Worm (Caenorhabditis elegans): ENCODE data around the gene H12I13.6.
A peak's percentile ranks its signal among the peaks of the same experiment; 100 is the strongest.

H12I13.6 gene

ce11 chrII:6045048-6045447 lies 32.7 kb upstream of the H12I13.6 start, which contains the start of gene R12C12.5:
R12C12.5 (minus strand) TSS chrII:6045148.
- TF ChIP-seq ces-1 (GFP tag; optimal IDR thresholded peaks at IDR 0.05) (no peak), efl-3 (GFP tag; optimal IDR thresholded peaks at IDR 0.05) (no peak), zag-1 (tag; optimal IDR thresholded peaks at IDR 0.05) (no peak), snpc-4 (tag; optimal IDR thresholded peaks at IDR 0.05) (no peak), nhr-77 (tag; optimal IDR thresholded peaks at IDR 0.05) (no peak), nhr-19 (GFP tag; conservative IDR thresholded peaks at IDR 0.05) (no peak), dsc-1 (tag; optimal IDR thresholded peaks at IDR 0.05) (no peak), rnt-1 (tag; optimal IDR thresholded peaks at IDR 0.05) (no peak), sox-4 (tag; optimal IDR thresholded peaks at IDR 0.05) (no peak), lir-3 (tag; optimal IDR thresholded peaks at IDR 0.05; ENCODE audit: poor library complexity) (no peak)

ce11 chrII:6046023-6046631 lies 31.6 kb upstream of the H12I13.6 start:
- TF ChIP-seq hlh-4 (tag; optimal IDR thresholded peaks at IDR 0.05), result no peak
- no peak for TF ChIP-seq unc-30 (tag; optimal IDR thresholded peaks at IDR 0.05)
- peak; percentile 40 for TF ChIP-seq nhr-71 (tag; optimal IDR thresholded peaks at IDR 0.05)
- TF ChIP-seq nhr-77 (tag; optimal IDR thresholded peaks at IDR 0.05), result peak; percentile 13
- TF ChIP-seq nhr-237 (tag; optimal IDR thresholded peaks at IDR 0.05), result no peak
- TF ChIP-seq elt-3 (tag; optimal IDR thresholded peaks at IDR 0.05), result peak in 1 of 6 experiments; percentile 48
- TF ChIP-seq rnt-1 (tag; optimal IDR thresholded peaks at IDR 0.05), result peak; percentile 27
- TF ChIP-seq tbx-2 (tag; optimal IDR thresholded peaks at IDR 0.05), result peak; percentile 11
- TF ChIP-seq lin-14 (GFP tag; optimal IDR thresholded peaks at IDR 0.05), result peak; percentile 67
- TF ChIP-seq aha-1 (tag; optimal IDR thresholded peaks at IDR 0.05), result no peak
- peak; percentile 22 for TF ChIP-seq nhr-20 (tag; optimal IDR thresholded peaks at IDR 0.05)
- no peak for TF ChIP-seq nhr-12 (tag; optimal IDR thresholded peaks at IDR 0.05)
- peak in 1 of 3 experiments; percentile 28 for TF ChIP-seq dpl-1 (GFP tag; optimal IDR thresholded peaks at IDR 0.05)
- peak in 1 of 2 experiments; percentile 45 for TF ChIP-seq lsy-2 (tag; optimal IDR thresholded peaks at IDR 0.05)
- no peak for TF ChIP-seq ceh-8 (GFP tag; optimal IDR thresholded peaks at IDR 0.05)
- TF ChIP-seq snu-23 (GFP tag; optimal IDR thresholded peaks at IDR 0.05), result peak; percentile 43
- peak; percentile 52 for TF ChIP-seq mep-1 (tag; optimal IDR thresholded peaks at IDR 0.05)
- TF ChIP-seq fkh-8 (tag; optimal IDR thresholded peaks at IDR 0.05), result no peak
- no peak for TF ChIP-seq nhr-28 (tag; optimal IDR thresholded peaks at IDR 0.05)
- TF ChIP-seq efl-1 (optimal IDR thresholded peaks at IDR 0.05), result peak; percentile 30 to 33
- peak; percentile 17 to 94 for TF ChIP-seq efl-1 (GFP tag; optimal IDR thresholded peaks at IDR 0.05 in 1 of 2)
- TF ChIP-seq nhr-47 (tag; optimal IDR thresholded peaks at IDR 0.05), result peak; percentile 33
- peak; percentile 93 for TF ChIP-seq blmp-1 (tag; optimal IDR thresholded peaks at IDR 0.05)
- TF ChIP-seq hlh-17 (GFP tag; optimal IDR thresholded peaks at IDR 0.05; ENCODE audit: borderline replicate concordance), result no peak
- TF ChIP-seq nhr-85 (tag), result peak; percentile 65

- TF ChIP-seq egl-13 (tag; optimal IDR thresholded peaks at IDR 0.05), result peak; percentile 79
- peak; percentile 91 for TF ChIP-seq swsn-7 (tag; optimal IDR thresholded peaks at IDR 0.05)
- peak; percentile 75 to 86 (median 84) for TF ChIP-seq dpl-1 (GFP tag; optimal IDR thresholded peaks at IDR 0.05)
- peak; percentile 86 for TF ChIP-seq grh-1 (GFP tag; IDR thresholded peaks at IDR 0.05)
- peak in 2 of 6 experiments; percentile 33 to 78 for TF ChIP-seq elt-3 (tag; optimal IDR thresholded peaks at IDR 0.05)
- TF ChIP-seq zip-4 (GFP tag; optimal IDR thresholded peaks at IDR 0.05), result peak; percentile 67
- TF ChIP-seq Y116A8C.19 (tag; optimal IDR thresholded peaks at IDR 0.05; ENCODE audit: borderline replicate concordance), result no peak
- TF ChIP-seq fkh-8 (tag; optimal IDR thresholded peaks at IDR 0.05), result peak; percentile 69
- no peak for TF ChIP-seq hlh-4 (tag; optimal IDR thresholded peaks at IDR 0.05)
- TF ChIP-seq C16A3.4 (tag; optimal IDR thresholded peaks at IDR 0.05), result peak; percentile 85
- TF ChIP-seq egl-27 (tag; optimal IDR thresholded peaks at IDR 0.05), result no peak
- TF ChIP-seq ets-5 (GFP tag; IDR thresholded peaks at IDR 0.05), result no peak
- TF ChIP-seq irx-1 (tag; optimal IDR thresholded peaks at IDR 0.05), result peak; percentile 79
- no peak for TF ChIP-seq nhr-12 (tag; optimal IDR thresholded peaks at IDR 0.05)
- TF ChIP-seq C34B4.2 (tag; optimal IDR thresholded peaks at IDR 0.05), result no peak
- TF ChIP-seq lin-35 (GFP tag; optimal IDR thresholded peaks at IDR 0.05), result peak; percentile 83 to 86
- TF ChIP-seq tbx-2 (tag; optimal IDR thresholded peaks at IDR 0.05), result peak; percentile 85
- no peak for TF ChIP-seq tlp-1 (tag; optimal IDR thresholded peaks at IDR 0.05)
- TF ChIP-seq F16B12.6 (tag; optimal IDR thresholded peaks at IDR 0.05), result peak; percentile 63
- peak; percentile 68 for TF ChIP-seq lin-13 (GFP tag; optimal IDR thresholded peaks at IDR 0.05)
- TF ChIP-seq dsc-1 (tag; optimal IDR thresholded peaks at IDR 0.05), result peak; percentile 91
- peak; percentile 76 for TF ChIP-seq lin-39 (tag; optimal IDR thresholded peaks at IDR 0.05)
- peak; percentile 69 for TF ChIP-seq ceh-8 (GFP tag; optimal IDR thresholded peaks at IDR 0.05)
- TF ChIP-seq aly-2 (tag; optimal IDR thresholded peaks at IDR 0.05), result peak; percentile 67
Observed at ce11 chrII:6047639-6048159, 30.0 kb upstream of the H12I13.6 start, which contains the start of the genes R12C12.6 and ran-5. R12C12.6 (minus strand) TSS chrII:6047867. ran-5 (plus strand) TSS chrII:6048109.
